Worm (Caenorhabditis elegans) whole organism, L2 larva: Measurements from ENCODE around the gene T10H9.1.

ENCODE experiments used
- C34F6.9 ChIP-seq: fragments of 150-350 bp; optimal IDR thresholded peaks from 2 replicates; lab custom pipeline; 2014; ENCODE audit warnings: missing biosample characterization, missing genetic modification characterization
- R02D3.7 ChIP-seq: fragments of 150-350 bp; optimal IDR thresholded peaks from 2 replicates; lab custom pipeline; 2014; ENCODE audit warnings: missing biosample characterization, missing genetic modification characterization
- ZK546.5 ChIP-seq: sonication (generic microtip); optimal IDR thresholded peaks from 2 replicates; lab custom pipeline; 2017; ENCODE audit warnings: missing biosample characterization, missing genetic modification characterization
- alr-1 ChIP-seq: fragments of 150-350 bp; optimal IDR thresholded peaks from 2 replicates; lab custom pipeline; 2014; ENCODE audit warnings: missing biosample characterization, missing genetic modification characterization
- aly-2 ChIP-seq: fragments of 150-350 bp; optimal IDR thresholded peaks from 2 replicates; lab custom pipeline; 2014; ENCODE audit warnings: missing biosample characterization, missing genetic modification characterization
- ama-1 ChIP-seq: fragments of 150-350 bp; optimal IDR thresholded peaks from 2 replicates; lab custom pipeline; 2018; ENCODE audit warnings: inconsistent platforms
- blmp-1 ChIP-seq: sonication (generic microtip); optimal IDR thresholded peaks from 2 replicates; lab custom pipeline; 2017; ENCODE audit warnings: missing genetic modification characterization, mild to moderate bottlenecking, missing compliant biosample characterization, antibody characterized with exemption, moderate library complexity; ENCODE audit not compliant: insufficient read depth
- ceh-16 ChIP-seq: fragments of 150-350 bp; optimal IDR thresholded peaks from 2 replicates; lab custom pipeline; 2014; ENCODE audit warnings: missing biosample characterization, missing genetic modification characterization
- egl-27 ChIP-seq: sonication (generic microtip); optimal IDR thresholded peaks from 3 replicates; lab custom pipeline; 2017; ENCODE audit warnings: missing biosample characterization, missing genetic modification reagents, missing genetic modification characterization
- elt-1 ChIP-seq: fragments of 150-350 bp; optimal IDR thresholded peaks from 2 replicates; lab custom pipeline; 2014; ENCODE audit warnings: missing biosample characterization, missing genetic modification characterization
- elt-3 ChIP-seq: sonication (generic microtip); optimal IDR thresholded peaks from 2 replicates; lab custom pipeline; 2017; ENCODE audit warnings: missing biosample characterization, missing genetic modification characterization
- gmeb-1 ChIP-seq: fragments of 150-350 bp; optimal IDR thresholded peaks from 2 replicates; lab custom pipeline; 2014; ENCODE audit warnings: missing biosample characterization, missing genetic modification characterization
- lin-11 ChIP-seq: fragments of 150-350 bp; sonication (generic microtip); optimal IDR thresholded peaks from 2 replicates; lab custom pipeline; 2014; ENCODE audit warnings: missing biosample characterization, missing genetic modification characterization, inconsistent platforms, mixed read lengths
- lin-13 ChIP-seq: fragments of 150-350 bp; optimal IDR thresholded peaks from 2 replicates; lab custom pipeline; 2014; ENCODE audit warnings: missing biosample characterization, missing genetic modification reagents, missing genetic modification characterization
- lin-39 ChIP-seq: fragments of 150-350 bp; optimal IDR thresholded peaks from 2 replicates; lab custom pipeline; 2014; ENCODE audit warnings: missing biosample characterization, missing genetic modification reagents, missing genetic modification characterization
- lsy-2 ChIP-seq, 2 experiments: fragments of 150-350 bp in 1 of 2; sonication (generic microtip) in 1 of 2; optimal IDR thresholded peaks; 2 replicates each; lab custom pipeline; 2014 to 2017; ENCODE audit warnings: missing biosample characterization in 2 of 2, missing genetic modification characterization in 2 of 2
- mab-5 ChIP-seq: fragments of 150-350 bp; optimal IDR thresholded peaks from 2 replicates; lab custom pipeline; 2014; ENCODE audit warnings: missing biosample characterization, missing genetic modification characterization
- mbf-1 ChIP-seq: sonication (generic microtip); optimal IDR thresholded peaks from 2 replicates; lab custom pipeline; 2017; ENCODE audit warnings: missing biosample characterization, missing genetic modification characterization
- mdl-1 ChIP-seq, 2 experiments: fragments of 150-350 bp in 1 of 2; sonication (generic microtip) in 1 of 2; optimal IDR thresholded peaks; 2 replicates each; lab custom pipeline; 2017; ENCODE audit warnings: missing biosample characterization in 2 of 2, missing genetic modification characterization in 2 of 2
- nhr-11 ChIP-seq: fragments of 150-350 bp; optimal IDR thresholded peaks from 2 replicates; lab custom pipeline; 2014; ENCODE audit warnings: missing biosample characterization, missing genetic modification characterization
- nhr-12 ChIP-seq: fragments of 150-350 bp; optimal IDR thresholded peaks from 2 replicates; lab custom pipeline; 2014; ENCODE audit warnings: missing biosample characterization, missing genetic modification characterization
- nhr-21 ChIP-seq: fragments of 150-350 bp; optimal IDR thresholded peaks from 2 replicates; lab custom pipeline; 2014; ENCODE audit warnings: missing biosample characterization, missing genetic modification characterization
- nhr-23 ChIP-seq: fragments of 150-350 bp; optimal IDR thresholded peaks from 2 replicates; lab custom pipeline; 2014; ENCODE audit warnings: missing biosample characterization, missing genetic modification reagents, missing genetic modification characterization
- nhr-25 ChIP-seq: fragments of 150-350 bp; sonication (generic microtip); optimal IDR thresholded peaks from 3 replicates; lab custom pipeline; 2014; ENCODE audit warnings: missing biosample characterization, missing genetic modification characterization
- nhr-6 ChIP-seq: fragments of 150-350 bp; optimal IDR thresholded peaks from 2 replicates; lab custom pipeline; 2014; ENCODE audit warnings: missing biosample characterization, missing genetic modification characterization
- nhr-77 ChIP-seq: fragments of 150-350 bp; optimal IDR thresholded peaks from 2 replicates; lab custom pipeline; 2014; ENCODE audit warnings: missing biosample characterization, missing genetic modification characterization
- peb-1 ChIP-seq: fragments of 150-350 bp; optimal IDR thresholded peaks from 2 replicates; lab custom pipeline; 2014; ENCODE audit warnings: missing biosample characterization, missing genetic modification characterization
- sem-4 ChIP-seq: fragments of 150-350 bp; optimal IDR thresholded peaks from 2 replicates; lab custom pipeline; 2014; ENCODE audit warnings: missing biosample characterization, missing genetic modification reagents, missing genetic modification characterization
- skn-1 ChIP-seq: sonication (generic microtip); optimal IDR thresholded peaks from 2 replicates; lab custom pipeline; 2017; ENCODE audit warnings: missing biosample characterization, missing genetic modification characterization
- sma-9 ChIP-seq, 2 experiments: fragments of 150-350 bp in 1 of 2; sonication (generic microtip) in 1 of 2; optimal IDR thresholded peaks; 2 replicates each; lab custom pipeline; 2014 to 2016; ENCODE audit warnings: missing genetic modification characterization in 2 of 2, mild to moderate bottlenecking in 1 of 2, missing biosample characterization in 1 of 2, missing compliant biosample characterization in 1 of 2, missing genetic modification reagents in 1 of 2, moderate library complexity in 1 of 2
- unc-39 ChIP-seq: fragments of 150-350 bp; optimal IDR thresholded peaks from 2 replicates; lab custom pipeline; 2014; ENCODE audit warnings: missing biosample characterization, missing genetic modification characterization
- unc-62 ChIP-seq: fragments of 150-350 bp; optimal IDR thresholded peaks from 2 replicates; lab custom pipeline; 2014; ENCODE audit warnings: missing biosample characterization, missing genetic modification reagents, missing genetic modification characterization
- ztf-1 ChIP-seq: fragments of 200-800 bp; sonication (Bioruptor generic); conservative IDR thresholded peaks from 2 replicates; pipeline ENCODE4 v1.3.6; 2022; ENCODE audit warnings: missing genetic modification characterization, missing compliant biosample characterization
- ztf-4 ChIP-seq: fragments of 150-350 bp; optimal IDR thresholded peaks from 2 replicates; lab custom pipeline; 2014; ENCODE audit warnings: missing biosample characterization, missing genetic modification characterization

The T10H9.1 gene

ce11 chrV:6626244-6626643 is 23.2 kb upstream of the T10H9.1 start, which contains the start of gene ppt-1:
ppt-1 (minus strand) TSS chrV:6626344.
- TF ChIP-seq R02D3.7: no peak

- TF ChIP-seq nhr-21 (tag; lab: Kevin White, UChicago) (peak; percentile 61), nhr-12 (tag; lab: Kevin White, UChicago) (no peak), C34F6.9 (tag; lab: Kevin White, UChicago) (peak; percentile 44), elt-3 (no peak), ztf-1 (no peak), lsy-2 (tag; optimal IDR thresholded peaks at IDR 0.05; lab: Kevin White, UChicago) (peak in 1 of 2 experiments; percentile 46)
Measured at ce11 chrV:6630769-6631168, 18.6 kb upstream of the T10H9.1 start.

- TF ChIP-seq gmeb-1 (tag; lab: Kevin White, UChicago): no peak
Measured at ce11 chrV:6631866-6632265, 17.6 kb upstream of the T10H9.1 start.

- no peak for TF ChIP-seq blmp-1 (tag; lab: Kevin White, UChicago)
- TF ChIP-seq aly-2 (tag; lab: Kevin White, UChicago): no peak
- no peak for TF ChIP-seq sma-9 (GFP tag; optimal IDR thresholded peaks at IDR 0.05; lab: Kevin White, UChicago)
- no peak for TF ChIP-seq sma-9 (tag; optimal IDR thresholded peaks at IDR 0.05; lab: Kevin White, UChicago)
- TF ChIP-seq nhr-6 (tag; lab: Kevin White, UChicago): no peak
- no peak for TF ChIP-seq nhr-77 (tag; lab: Kevin White, UChicago)
- no peak for TF ChIP-seq unc-39 (tag; lab: Kevin White, UChicago)
- no peak for TF ChIP-seq nhr-11
- TF ChIP-seq elt-1 (tag; lab: Kevin White, UChicago): no peak
Measured at ce11 chrV:6632925-6633324, 16.5 kb upstream of the T10H9.1 start, which contains the start of gene scd-2. scd-2 (plus strand) TSS chrV:6633225.

ce11 chrV:6645810-6646209 is 3.6 kb upstream of the T10H9.1 start:
- peak; percentile 30 for TF ChIP-seq sma-9 (GFP tag; optimal IDR thresholded peaks at IDR 0.05; lab: Kevin White, UChicago)
- no peak for TF ChIP-seq sma-9 (tag; optimal IDR thresholded peaks at IDR 0.05; lab: Kevin White, UChicago)
- TF ChIP-seq sem-4 (tag; lab: Kevin White, UChicago): no peak
- no peak for TF ChIP-seq nhr-21 (tag; lab: Kevin White, UChicago)

- TF ChIP-seq lin-11 (tag; lab: Kevin White, UChicago): no peak
Measured at ce11 chrV:6650508-6650907, 1.1 kb downstream of the T10H9.1 start.

- TF ChIP-seq ZK546.5 (tag; lab: Kevin White, UChicago) (no peak), ama-1 (no peak)
Measured at ce11 chrV:6652051-6652450, 2.6 kb downstream of the T10H9.1 start, which contains the start of gene T10H9.8. T10H9.8 (plus strand) TSS chrV:6652351.

ce11 chrV:6655174-6655573 is 5.8 kb downstream of the T10H9.1 start, which contains the start of gene syx-18:
syx-18 (minus strand) TSS chrV:6655449.
- peak; percentile 6 for TF ChIP-seq nhr-25 (tag; lab: Kevin White, UChicago)
- peak; percentile 25 for TF ChIP-seq sem-4 (tag; lab: Kevin White, UChicago)
- peak; percentile 19 for TF ChIP-seq lin-13 (GFP tag; lab: Kevin White, UChicago)
- no peak for TF ChIP-seq sma-9 (GFP tag; optimal IDR thresholded peaks at IDR 0.05; lab: Kevin White, UChicago)
- TF ChIP-seq sma-9 (tag; optimal IDR thresholded peaks at IDR 0.05; lab: Kevin White, UChicago): no peak

- TF ChIP-seq lsy-2 (tag; optimal IDR thresholded peaks at IDR 0.05; lab: Kevin White, UChicago): peak; percentile 54 to 80
- TF ChIP-seq lin-13 (GFP tag; lab: Kevin White, UChicago): peak; percentile 34
- TF ChIP-seq lin-39 (tag; lab: Kevin White, UChicago): no peak
- peak; percentile 38 for TF ChIP-seq sem-4 (tag; lab: Kevin White, UChicago)
- TF ChIP-seq alr-1 (tag; lab: Kevin White, UChicago): no peak
- TF ChIP-seq ztf-1: no peak
- TF ChIP-seq skn-1 (tag; lab: Kevin White, UChicago): no peak
- no peak for TF ChIP-seq ztf-4 (tag; lab: Kevin White, UChicago)
- TF ChIP-seq unc-39 (tag; lab: Kevin White, UChicago): no peak
- TF ChIP-seq elt-3: no peak
- peak; percentile 23 for TF ChIP-seq mab-5
- no peak for TF ChIP-seq mbf-1 (tag; lab: Kevin White, UChicago)
- TF ChIP-seq peb-1: no peak
- peak; percentile 11 for TF ChIP-seq ama-1
- no peak for TF ChIP-seq nhr-23 (tag; lab: Kevin White, UChicago)
- no peak for TF ChIP-seq unc-62 (GFP tag; lab: Kevin White, UChicago)
- TF ChIP-seq ceh-16 (tag; lab: Kevin White, UChicago): no peak
- TF ChIP-seq blmp-1 (tag; lab: Kevin White, UChicago): peak; percentile 87
- TF ChIP-seq R02D3.7: no peak
- TF ChIP-seq mdl-1 (tag; optimal IDR thresholded peaks at IDR 0.05; lab: Kevin White, UChicago): no peak
- TF ChIP-seq egl-27: peak; percentile 12
- TF ChIP-seq elt-1 (tag; lab: Kevin White, UChicago): no peak
Measured at ce11 chrV:6656451-6657115, 7.2 kb downstream of the T10H9.1 start, which contains the start of gene snb-1. snb-1 (minus strand) TSS chrV:6656501.
